Fruit fly (Drosophila melanogaster) whole organism, prepupa: Measurements from ENCODE around the gene CG12477.
A peak's percentile ranks its signal among the peaks of the same experiment; 100 is the strongest.

Source experiments
- CG10669 ChIP-seq: fragments of 200-800 bp; sonication (Bioruptor generic); optimal IDR thresholded peaks from 3 replicates; lab custom pipeline; 2018; ENCODE audit warnings: missing biosample characterization, mild to moderate bottlenecking, missing genetic modification characterization, moderate library complexity
- CG11902 ChIP-seq: fragments of 200-800 bp; sonication (Bioruptor generic); optimal IDR thresholded peaks from 3 replicates; lab custom pipeline; 2016; ENCODE audit warnings: missing biosample characterization, missing genetic modification characterization
- CG16779 ChIP-seq: fragments of 200-800 bp; sonication (Bioruptor generic); optimal IDR thresholded peaks from 3 replicates; lab custom pipeline; 2017; ENCODE audit warnings: missing biosample characterization, mild to moderate bottlenecking, missing genetic modification characterization
- CG32006 ChIP-seq: fragments of 200-800 bp; sonication (Bioruptor generic); optimal IDR thresholded peaks from 3 replicates; lab custom pipeline; 2017; ENCODE audit warnings: missing biosample characterization, mild to moderate bottlenecking, missing genetic modification characterization
- CG6854 ChIP-seq: fragments of 200-800 bp; sonication (Bioruptor generic); optimal IDR thresholded peaks from 2 replicates; lab custom pipeline; 2017; ENCODE audit warnings: missing biosample characterization, mild to moderate bottlenecking, missing genetic modification characterization
- Ets21C ChIP-seq: fragments of 200-800 bp; sonication (Bioruptor generic); optimal IDR thresholded peaks from 3 replicates; lab custom pipeline; 2016; ENCODE audit warnings: missing biosample characterization, missing genetic modification characterization
- Hr39 ChIP-seq: fragments of 200-800 bp; sonication (Bioruptor generic); optimal IDR thresholded peaks from 2 replicates; lab custom pipeline; 2016; ENCODE audit warnings: missing biosample characterization, missing genetic modification characterization
- Lpt ChIP-seq: fragments of 200-800 bp; sonication (Bioruptor generic); optimal IDR thresholded peaks from 3 replicates; lab custom pipeline; 2016; ENCODE audit warnings: missing biosample characterization, missing genetic modification characterization
- Smox ChIP-seq: fragments of 200-800 bp; sonication (Bioruptor generic); optimal IDR thresholded peaks from 3 replicates; lab custom pipeline; 2016; ENCODE audit warnings: missing biosample characterization, missing genetic modification characterization
- Sox102F ChIP-seq: fragments of 200-800 bp; sonication (Bioruptor generic); optimal IDR thresholded peaks from 2 replicates; lab custom pipeline; 2016; ENCODE audit warnings: missing biosample characterization, mild to moderate bottlenecking, missing genetic modification characterization
- acj6 ChIP-seq: fragments of 200-800 bp; sonication (Bioruptor generic); optimal IDR thresholded peaks from 3 replicates; lab custom pipeline; 2016; ENCODE audit warnings: missing biosample characterization, missing genetic modification characterization
- cyc ChIP-seq: fragments of 200-800 bp; sonication (Bioruptor generic); optimal IDR thresholded peaks from 3 replicates; lab custom pipeline; 2016; ENCODE audit warnings: missing biosample characterization, missing genetic modification characterization
- ss ChIP-seq, 2 experiments: fragments of 200-800 bp; sonication (Bioruptor generic); optimal IDR thresholded peaks; 2 replicates in 1 of 2; 3 replicates in 1 of 2; lab custom pipeline; 2017 to 2018; ENCODE audit warnings: mild to moderate bottlenecking in 2 of 2, missing biosample characterization in 2 of 2, missing genetic modification characterization in 2 of 2, moderate library complexity in 1 of 2

- TF ChIP-seq Ets21C, result peak; percentile 10
- no peak for TF ChIP-seq Lpt (GFP tag; lab: Kevin White, UChicago)
- TF ChIP-seq Hr39 (GFP tag; lab: Kevin White, UChicago), result peak; percentile 48
- TF ChIP-seq CG16779, result no peak
- peak; percentile 5 for TF ChIP-seq CG11902
- no peak for TF ChIP-seq ss (GFP tag; optimal IDR thresholded peaks at IDR 0.05; lab: Kevin White, UChicago)
- TF ChIP-seq CG6854 (GFP tag; lab: Kevin White, UChicago), result no peak
- peak; percentile 55 for TF ChIP-seq CG32006 (GFP tag; lab: Kevin White, UChicago)
- peak; percentile 53 for TF ChIP-seq Smox (GFP tag; lab: Kevin White, UChicago)
- peak; percentile 36 for TF ChIP-seq Sox102F (GFP tag; lab: Kevin White, UChicago)
- no peak for TF ChIP-seq CG10669 (GFP tag; lab: Kevin White, UChicago)
- TF ChIP-seq acj6 (GFP tag; lab: Kevin White, UChicago), result peak; percentile 50
- peak; percentile 18 for TF ChIP-seq cyc (GFP tag; lab: Kevin White, UChicago)
Measured at dm6 chr3L:18768788-18769707, 46.0 kb upstream of the CG12477 start.
